Worm (Caenorhabditis elegans) whole organism, L4 larva: ENCODE data around the gene C45B2.1.

ENCODE experiments used
- Y75B8A.6 ChIP-seq: fragments of 200-800 bp; sonication (Bioruptor generic); IDR thresholded peaks from 2 replicates; pipeline ENCODE4 v1.3.6; 2022; ENCODE audit warnings: missing genetic modification reagents, missing genetic modification characterization, missing compliant biosample characterization
- ceh-32 ChIP-seq: sonication (generic microtip); optimal IDR thresholded peaks from 2 replicates; lab custom pipeline; 2016; ENCODE audit warnings: mild to moderate bottlenecking, missing genetic modification characterization, missing compliant biosample characterization; ENCODE audit not compliant: poor library complexity
- daf-19 ChIP-seq: fragments of 200-800 bp; sonication (Bioruptor generic); conservative IDR thresholded peaks from 2 replicates; pipeline ENCODE4 v1.3.6; 2022; ENCODE audit warnings: missing genetic modification characterization, missing compliant biosample characterization
- egl-27 ChIP-seq: sonication (generic microtip); optimal IDR thresholded peaks from 3 replicates; lab custom pipeline; 2017; ENCODE audit warnings: missing biosample characterization, missing genetic modification reagents, missing genetic modification characterization
- nhr-10 ChIP-seq: fragments of 150-350 bp; optimal IDR thresholded peaks from 2 replicates; lab custom pipeline; 2014; ENCODE audit warnings: missing biosample characterization, missing genetic modification characterization
- nhr-6 ChIP-seq: fragments of 150-350 bp; optimal IDR thresholded peaks from 2 replicates; lab custom pipeline; 2014; ENCODE audit warnings: missing biosample characterization, missing genetic modification characterization
- nhr-77 ChIP-seq: fragments of 150-350 bp; optimal IDR thresholded peaks from 2 replicates; lab custom pipeline; 2014; ENCODE audit warnings: missing biosample characterization, missing genetic modification characterization
- pha-4 ChIP-seq, 2 experiments: fragments of 150-350 bp in 1 of 2; fragments of 200-800 bp in 1 of 2; sonication (Bioruptor generic) in 1 of 2; IDR thresholded peaks in 1 of 2; optimal IDR thresholded peaks in 1 of 2; 2 replicates each; pipeline versions ENCODE4 v1.3.6 to Lab custom; 2014 to 2022; ENCODE audit warnings: missing genetic modification characterization in 2 of 2, missing genetic modification reagents in 2 of 2, missing biosample characterization in 1 of 2, missing compliant biosample characterization in 1 of 2
- skn-1 ChIP-seq: fragments of 150-350 bp; optimal IDR thresholded peaks from 2 replicates; lab custom pipeline; 2014; ENCODE audit warnings: missing biosample characterization, missing genetic modification characterization
- zip-11 ChIP-seq: fragments of 200-800 bp; sonication (Bioruptor generic); IDR thresholded peaks from 2 replicates; pipeline ENCODE4 v1.3.6; 2022; ENCODE audit warnings: missing genetic modification characterization, missing compliant biosample characterization

DNA sequence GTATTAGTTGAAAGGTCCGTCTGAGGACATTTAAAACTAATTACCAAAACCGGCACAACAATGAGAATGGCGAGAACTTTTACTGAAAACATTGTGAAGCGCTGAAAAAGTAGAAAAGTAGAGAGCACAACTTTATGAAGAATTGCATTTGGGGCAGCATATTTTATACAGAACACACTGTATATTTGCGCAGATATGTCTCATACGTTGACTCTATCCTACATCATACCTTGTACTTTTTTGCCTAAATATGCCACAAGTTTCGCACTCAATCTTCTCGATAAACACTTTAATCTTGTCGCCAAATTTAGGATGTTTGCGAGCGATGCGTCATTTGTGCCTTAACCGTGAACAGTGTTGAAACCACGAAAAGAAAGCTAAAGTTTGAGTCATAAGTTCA is 17.4 kb downstream of the C45B2.1 start, which contains the start of gene C15H9.11:
- TF ChIP-seq ceh-32 (tag; lab: Kevin White, UChicago): no peak
- no peak for TF ChIP-seq nhr-10 (tag; lab: Kevin White, UChicago)
- TF ChIP-seq skn-1 (tag; lab: Kevin White, UChicago): no peak
- no peak for TF ChIP-seq daf-19 (GFP tag; lab: Robert Waterston, UW)
- no peak for TF ChIP-seq Y75B8A.6 (GFP tag; lab: Robert Waterston, UW)
- no peak for TF ChIP-seq egl-27 (tag; lab: Kevin White, UChicago)
- no peak for TF ChIP-seq nhr-77 (tag; lab: Kevin White, UChicago)
- TF ChIP-seq zip-11: no peak
- no peak for TF ChIP-seq nhr-6
- TF ChIP-seq pha-4 (GFP tag; IDR thresholded peaks at IDR 0.05; lab: Robert Waterston, UW): no peak
- TF ChIP-seq pha-4 (tag; optimal IDR thresholded peaks at IDR 0.05; lab: Kevin White, UChicago): no peak
